Fruit fly (Drosophila melanogaster) whole organism: ENCODE results near the gene Cpsf100.

Source experiments
- CG8478 ChIP-seq: fragments of >200 bp; optimal IDR thresholded peaks from 2 replicates; lab custom pipeline; 2018; ENCODE audit warnings: inconsistent platforms
- Dll ChIP-seq: fragments of >200 bp; optimal IDR thresholded peaks from 2 replicates; lab custom pipeline; 2017
- EcR ChIP-seq, 2 experiments: fragments of >200 bp; optimal IDR thresholded peaks; 2 replicates each; lab custom pipeline; 2017; ENCODE audit warnings: missing biosample characterization in 2 of 2, missing genetic modification characterization in 2 of 2, missing genetic modification reagents in 2 of 2
- pan ChIP-seq: fragments of >200 bp; optimal IDR thresholded peaks from 2 replicates; lab custom pipeline; 2017
- psq ChIP-seq: fragments of >200 bp; optimal IDR thresholded peaks from 2 replicates; lab custom pipeline; 2017
- usp ChIP-seq: fragments of >200 bp; optimal IDR thresholded peaks from 2 replicates; lab custom pipeline; 2017; ENCODE audit warnings: missing biosample characterization, missing genetic modification characterization, mixed read lengths

The Cpsf100 gene

dm6 chr3R:29059385-29059784 lies 25.0 kb downstream of the Cpsf100 start:
- no peak for TF ChIP-seq CG8478 (lab: Kevin White, UChicago)
- TF ChIP-seq usp (GFP tag; lab: Kevin White, UChicago): no peak
- TF ChIP-seq pan: no peak
- no peak for TF ChIP-seq Dll (lab: Kevin White, UChicago)
- no peak for TF ChIP-seq EcR (GFP tag; optimal IDR thresholded peaks at IDR 0.05; lab: Kevin White, UChicago)
- TF ChIP-seq psq (lab: Kevin White, UChicago): no peak

- no peak for TF ChIP-seq psq (lab: Kevin White, UChicago)
- TF ChIP-seq usp (GFP tag; lab: Kevin White, UChicago): no peak
- no peak for TF ChIP-seq pan
- TF ChIP-seq Dll (lab: Kevin White, UChicago): no peak
- no peak for TF ChIP-seq EcR (GFP tag; optimal IDR thresholded peaks at IDR 0.05; lab: Kevin White, UChicago)
- no peak for TF ChIP-seq CG8478 (lab: Kevin White, UChicago)
These were observed 28.4 kb downstream of the Cpsf100 start, which contains the start of the genes Cul5 and Bicra for dm6 chr3R:29062717-29063206. Gene Cul5, minus strand, starts transcription at chr3R:29062975. Gene Bicra, plus strand, starts transcription at chr3R:29063040.

dm6 chr3R:29063207-29063920 lies 29.0 kb downstream of the Cpsf100 start:
- TF ChIP-seq EcR (GFP tag; optimal IDR thresholded peaks at IDR 0.05; lab: Kevin White, UChicago) (peak in 1 of 2 experiments; percentile 71), pan (no peak), CG8478 (lab: Kevin White, UChicago) (peak; percentile 46)

dm6 chr3R:29063921-29064460 lies 29.6 kb downstream of the Cpsf100 start:
- TF ChIP-seq Dll (lab: Kevin White, UChicago) (peak; percentile 46), pan (no peak)

- TF ChIP-seq pan (no peak), usp (GFP tag; lab: Kevin White, UChicago) (no peak), EcR (GFP tag; optimal IDR thresholded peaks at IDR 0.05; lab: Kevin White, UChicago) (peak in 1 of 2 experiments; percentile 40), Dll (lab: Kevin White, UChicago) (peak; percentile 85)
These were observed 30.3 kb downstream of the Cpsf100 start for dm6 chr3R:29064682-29065100.

- TF ChIP-seq psq (lab: Kevin White, UChicago) (no peak), pan (no peak), CG8478 (lab: Kevin White, UChicago) (no peak), usp (GFP tag; lab: Kevin White, UChicago) (no peak), Dll (lab: Kevin White, UChicago) (no peak), EcR (GFP tag; optimal IDR thresholded peaks at IDR 0.05; lab: Kevin White, UChicago) (no peak)
These were observed 31.9 kb downstream of the Cpsf100 start for dm6 chr3R:29066285-29066684.

- no peak for TF ChIP-seq psq (lab: Kevin White, UChicago)
- no peak for TF ChIP-seq pan
These were observed 32.7 kb downstream of the Cpsf100 start for dm6 chr3R:29067091-29067490.

dm6 chr3R:29068430-29069207 lies 34.2 kb downstream of the Cpsf100 start:
- TF ChIP-seq psq (lab: Kevin White, UChicago) (no peak), Dll (lab: Kevin White, UChicago) (no peak), pan (no peak), usp (GFP tag; lab: Kevin White, UChicago) (no peak), EcR (GFP tag; optimal IDR thresholded peaks at IDR 0.05; lab: Kevin White, UChicago) (no peak)

dm6 chr3R:29069208-29070072 lies 35.1 kb downstream of the Cpsf100 start:
- no peak for TF ChIP-seq pan
- TF ChIP-seq psq (lab: Kevin White, UChicago): no peak
- TF ChIP-seq Dll (lab: Kevin White, UChicago): no peak
- no peak for TF ChIP-seq EcR (GFP tag; optimal IDR thresholded peaks at IDR 0.05; lab: Kevin White, UChicago)
- no peak for TF ChIP-seq CG8478 (lab: Kevin White, UChicago)
- no peak for TF ChIP-seq usp (GFP tag; lab: Kevin White, UChicago)

- TF ChIP-seq EcR (GFP tag; optimal IDR thresholded peaks at IDR 0.05; lab: Kevin White, UChicago): no peak
- no peak for TF ChIP-seq pan
- TF ChIP-seq psq (lab: Kevin White, UChicago): no peak
- TF ChIP-seq CG8478 (lab: Kevin White, UChicago): no peak
- TF ChIP-seq Dll (lab: Kevin White, UChicago): no peak
- TF ChIP-seq usp (GFP tag; lab: Kevin White, UChicago): no peak
These were observed 36.8 kb downstream of the Cpsf100 start for dm6 chr3R:29071141-29071540.

dm6 chr3R:29072834-29073233 lies 38.5 kb downstream of the Cpsf100 start:
- no peak for TF ChIP-seq Dll (lab: Kevin White, UChicago)
- no peak for TF ChIP-seq pan
- TF ChIP-seq usp (GFP tag; lab: Kevin White, UChicago): no peak
- TF ChIP-seq CG8478 (lab: Kevin White, UChicago): no peak
